Worm (Caenorhabditis elegans): ENCODE results near the gene ZK836.3.

DNA sequence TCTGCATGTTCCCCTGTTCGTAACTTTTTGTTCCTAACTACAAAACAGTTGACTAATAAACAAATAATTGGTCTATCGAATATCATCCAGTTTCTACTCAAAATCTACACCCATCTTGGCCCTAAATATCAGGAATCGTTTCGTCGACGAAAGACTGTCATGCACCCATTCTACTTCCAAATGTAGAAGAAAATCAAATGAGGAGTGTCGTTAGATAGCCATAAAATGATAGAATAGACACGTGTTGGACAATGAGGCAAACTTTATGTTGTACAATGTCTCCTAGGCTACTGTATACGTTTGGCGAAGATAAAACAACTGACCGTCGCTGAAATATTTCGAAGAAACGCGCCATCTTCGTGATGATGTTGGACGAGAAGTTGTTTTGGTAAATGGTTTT, 35.8 kb downstream of the ZK836.3 start:
- TF ChIP-seq tra-1 (GFP tag; IDR thresholded peaks at IDR 0.05): no peak
- TF ChIP-seq spr-1 (tag; optimal IDR thresholded peaks at IDR 0.05): no peak
